Worm (Caenorhabditis elegans): ENCODE data around the gene tax-4.
A peak's percentile ranks its signal among the peaks of the same experiment; 100 is the strongest.

The tax-4 gene

DNA sequence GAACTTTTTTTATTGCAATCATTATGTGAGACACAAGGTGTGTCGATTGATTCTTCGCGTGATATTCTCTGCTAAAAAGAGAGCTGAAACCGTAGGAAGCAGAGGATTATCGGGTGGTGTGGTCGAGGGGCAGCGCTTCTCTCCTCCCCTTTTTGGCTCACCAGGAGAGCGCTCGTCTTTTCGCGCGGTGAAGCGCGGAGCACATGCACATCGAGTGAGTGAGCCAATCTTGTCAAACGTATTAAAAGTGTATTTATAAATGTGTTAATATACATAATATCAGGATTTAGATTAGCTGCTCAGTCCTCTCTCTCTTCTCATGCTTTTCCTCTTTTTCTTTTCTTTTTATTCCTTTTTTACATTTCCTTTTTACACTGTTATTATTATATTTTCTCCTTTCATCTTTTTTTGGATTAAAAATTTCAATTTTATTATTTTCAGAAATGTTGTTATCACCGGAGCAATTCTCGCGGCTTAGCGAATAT is 18.7 kb upstream of the tax-4 start, which contains the start of gene dgk-3:
Gene dgk-3, plus strand, starts transcription at position 435 of the 485 bp plus-strand sequence.
- no peak for TF ChIP-seq tbx-2 (tag; optimal IDR thresholded peaks at IDR 0.05)
- no peak for TF ChIP-seq nhr-11 (tag; optimal IDR thresholded peaks at IDR 0.05)
- TF ChIP-seq npax-4 (tag; optimal IDR thresholded peaks at IDR 0.05) = no peak
- TF ChIP-seq pag-3 (tag; optimal IDR thresholded peaks at IDR 0.05; ENCODE audit: borderline replicate concordance) = no peak
- TF ChIP-seq ceh-30 (tag; optimal IDR thresholded peaks at IDR 0.05) = no peak
- TF ChIP-seq K09A11.1 (tag; optimal IDR thresholded peaks at IDR 0.05; ENCODE audit: insufficient read depth) = no peak
- no peak for TF ChIP-seq gmeb-2 (tag; optimal IDR thresholded peaks at IDR 0.05)
- TF ChIP-seq hlh-8 (tag; optimal IDR thresholded peaks at IDR 0.05) = no peak
- TF ChIP-seq unc-3 (GFP tag; conservative IDR thresholded peaks at IDR 0.05) = no peak
- TF ChIP-seq unc-3 (tag; optimal IDR thresholded peaks at IDR 0.05) = no peak
- TF ChIP-seq pha-4 (tag; optimal IDR thresholded peaks at IDR 0.05) = no peak
- no peak for TF ChIP-seq ceh-9 (tag; optimal IDR thresholded peaks at IDR 0.05)
- no peak for TF ChIP-seq mec-3 (tag; optimal IDR thresholded peaks at IDR 0.05; ENCODE audit: borderline replicate concordance)
- TF ChIP-seq sox-2 (GFP tag; IDR thresholded peaks at IDR 0.05) = no peak

DNA sequence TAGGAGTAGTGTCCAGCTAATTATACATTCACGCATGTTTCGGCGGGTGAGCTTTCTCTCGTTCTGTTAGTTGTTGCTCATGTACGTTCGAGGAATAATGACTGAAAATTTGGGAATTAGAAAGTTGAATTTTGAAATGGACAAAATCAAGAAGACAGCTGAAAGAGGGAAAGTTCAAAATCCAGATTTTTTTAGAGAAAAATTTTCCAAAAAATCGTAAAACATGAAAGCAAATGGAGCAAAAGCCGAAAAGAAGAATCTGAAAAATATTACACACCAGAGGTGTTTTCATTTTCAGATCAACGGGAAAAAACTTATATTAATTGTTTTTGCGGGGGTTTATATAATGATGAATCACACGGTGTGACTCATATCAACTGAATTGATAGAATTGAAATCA is 8.6 kb upstream of the tax-4 start, which contains the start of gene ina-1:
Gene ina-1, minus strand, starts transcription at position 101 of the 400 bp plus-strand sequence.
- no peak for TF ChIP-seq lim-6 (tag; optimal IDR thresholded peaks at IDR 0.05)
- TF ChIP-seq hlh-6 (tag; optimal IDR thresholded peaks at IDR 0.05) = no peak
- TF ChIP-seq pha-2 (tag; optimal IDR thresholded peaks at IDR 0.05) = no peak
- no peak for TF ChIP-seq sox-4 (tag; optimal IDR thresholded peaks at IDR 0.05)
- TF ChIP-seq lin-11 (tag; optimal IDR thresholded peaks at IDR 0.05) = no peak
- TF ChIP-seq gmeb-2 (tag; optimal IDR thresholded peaks at IDR 0.05) = no peak
- no peak for TF ChIP-seq Y22D7AL.16 (tag; optimal IDR thresholded peaks at IDR 0.05)
- no peak for TF ChIP-seq hlh-30 (tag; optimal IDR thresholded peaks at IDR 0.05; ENCODE audit: insufficient read depth)
- TF ChIP-seq ceh-24 (tag; optimal IDR thresholded peaks at IDR 0.05) = no peak
- no peak for TF ChIP-seq syd-9 (tag; optimal IDR thresholded peaks at IDR 0.05)
- TF ChIP-seq ceh-22 (tag; optimal IDR thresholded peaks at IDR 0.05) = no peak
- no peak for TF ChIP-seq hlh-8 (tag; optimal IDR thresholded peaks at IDR 0.05)
- TF ChIP-seq pat-9 (tag; optimal IDR thresholded peaks at IDR 0.05) = no peak
- TF ChIP-seq ref-2 (tag; optimal IDR thresholded peaks at IDR 0.05) = no peak
- TF ChIP-seq nhr-232 (tag; optimal IDR thresholded peaks at IDR 0.05) = no peak

- TF ChIP-seq hlh-30 (tag; optimal IDR thresholded peaks at IDR 0.05; ENCODE audit: insufficient read depth) (no peak), lim-6 (tag; optimal IDR thresholded peaks at IDR 0.05) (no peak), T23F11.4 (GFP tag; optimal IDR thresholded peaks at IDR 0.05) (no peak), tbx-7 (tag; optimal IDR thresholded peaks at IDR 0.05) (no peak)
Observed at ce11 chrIII:9173239-9173638, 8.1 kb upstream of the tax-4 start.

DNA sequence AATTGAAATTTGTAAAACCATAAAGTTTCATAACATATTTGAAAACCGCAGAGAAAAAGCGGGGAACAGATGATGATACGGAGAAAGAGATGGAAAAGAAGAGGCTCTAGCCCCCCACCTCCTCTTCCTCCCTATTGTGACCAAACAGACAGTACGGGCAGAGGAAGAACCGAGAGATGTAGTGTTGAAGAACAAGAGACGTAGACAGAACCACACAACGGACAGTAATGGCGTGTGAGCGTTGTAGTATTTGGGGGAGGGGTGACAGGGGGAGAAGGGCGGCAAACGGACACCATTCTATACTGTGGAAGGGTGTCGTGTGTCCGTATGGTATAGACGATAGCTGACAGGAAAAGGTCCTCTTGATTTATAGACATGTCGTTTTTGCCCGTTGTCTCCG is 5.3 kb upstream of the tax-4 start:
- peak; percentile 22 for TF ChIP-seq syd-9 (tag; optimal IDR thresholded peaks at IDR 0.05)
- TF ChIP-seq pat-9 (tag; optimal IDR thresholded peaks at IDR 0.05) = no peak

ce11 chrIII:9177874-9178273 is 3.5 kb upstream of the tax-4 start:
- peak; percentile 44 for TF ChIP-seq unc-55 (GFP tag; optimal IDR thresholded peaks at IDR 0.05)
- no peak for TF ChIP-seq ceh-18 (tag; optimal IDR thresholded peaks at IDR 0.05)

- TF ChIP-seq dve-1 (tag; optimal IDR thresholded peaks at IDR 0.05) (no peak), odd-2 (tag; optimal IDR thresholded peaks at IDR 0.05) (no peak), pqm-1 (tag; optimal IDR thresholded peaks at IDR 0.05) (no peak), unc-86 (tag; optimal IDR thresholded peaks at IDR 0.05) (no peak), F13H6.1 (tag; optimal IDR thresholded peaks at IDR 0.05) (no peak), hlh-30 (tag; optimal IDR thresholded peaks at IDR 0.05; ENCODE audit: insufficient read depth) (no peak), ceh-18 (tag; optimal IDR thresholded peaks at IDR 0.05) (no peak), ets-4 (tag; optimal IDR thresholded peaks at IDR 0.05) (no peak), fax-1 (tag; optimal IDR thresholded peaks at IDR 0.05) (no peak), hlh-13 (GFP tag; optimal IDR thresholded peaks at IDR 0.05) (no peak), sox-4 (tag; optimal IDR thresholded peaks at IDR 0.05) (no peak), che-1 (tag; optimal IDR thresholded peaks at IDR 0.05) (no peak)
Observed at ce11 chrIII:9185722-9186121, 4.4 kb downstream of the tax-4 start, which contains the start of gene ZC84.7. Gene ZC84.7, plus strand, starts transcription at chrIII:9186022.

Measured in whole organism, late embryonic.